Worm (Caenorhabditis elegans): Measurements from ENCODE around the gene R04B5.1.

- TF ChIP-seq attf-4 (tag; optimal IDR thresholded peaks at IDR 0.05), result no peak
- TF ChIP-seq spr-3 (GFP tag; optimal IDR thresholded peaks at IDR 0.05), result no peak
- no peak for TF ChIP-seq unc-39 (tag; optimal IDR thresholded peaks at IDR 0.05)
- no peak for TF ChIP-seq lin-15B (tag; optimal IDR thresholded peaks at IDR 0.05)
- TF ChIP-seq mxl-2 (GFP tag; conservative IDR thresholded peaks at IDR 0.05), result no peak
Observed at ce11 chrV:10041484-10041883, 36.7 kb downstream of the R04B5.1 start.

Measured in whole organism, L4 larva.